Worm (Caenorhabditis elegans) whole organism, young adult: ENCODE measurements around the gene F42G4.2.

Experiments used
- D2030.7 ChIP-seq: fragments of 200-800 bp; sonication (Bioruptor generic); IDR thresholded peaks from 2 replicates; pipeline ENCODE4 v1.3.6; 2022; ENCODE audit warnings: missing genetic modification reagents, missing genetic modification characterization, missing compliant biosample characterization
- F23B12.7 ChIP-seq: sonication (generic microtip); optimal IDR thresholded peaks from 2 replicates; lab custom pipeline; 2017; ENCODE audit warnings: missing genetic modification characterization, mild to moderate bottlenecking, missing compliant biosample characterization, antibody characterized with exemption, moderate library complexity; ENCODE audit not compliant: insufficient read depth
- ama-1 ChIP-seq, 3 experiments: fragments of 150-350 bp in 1 of 3; sonication (generic microtip) in 2 of 3; optimal IDR thresholded peaks; 2 replicates each; lab custom pipeline; 2014 to 2018; ENCODE audit warnings: missing biosample characterization in 2 of 3, missing genetic modification characterization in 2 of 3, missing genetic modification reagents in 2 of 3
- attf-3 ChIP-seq: fragments of 200-800 bp; sonication (Bioruptor generic); conservative IDR thresholded peaks from 2 replicates; pipeline ENCODE4 v1.3.6; 2022; ENCODE audit warnings: missing genetic modification reagents, missing genetic modification characterization, missing compliant biosample characterization
- egrh-3 ChIP-seq: fragments of 200-800 bp; sonication (Bioruptor generic); IDR thresholded peaks from 2 replicates; pipeline ENCODE4 v1.3.6; 2022; ENCODE audit warnings: missing genetic modification reagents, missing genetic modification characterization, missing compliant biosample characterization
- ekl-4 ChIP-seq: fragments of 200-800 bp; sonication (Bioruptor generic); IDR thresholded peaks from 2 replicates; pipeline ENCODE4 v1.3.6; 2022; ENCODE audit warnings: missing genetic modification reagents, missing genetic modification characterization, missing compliant biosample characterization
- lin-35 ChIP-seq, 3 experiments: fragments of 150-350 bp in 2 of 3; sonication (generic microtip) in 1 of 3; optimal IDR thresholded peaks; 2 replicates each; lab custom pipeline; 2014 to 2018; ENCODE audit warnings: missing biosample characterization in 3 of 3, missing genetic modification characterization in 3 of 3, missing genetic modification reagents in 3 of 3
- pha-4 ChIP-seq: fragments of 150-350 bp; sonication (generic microtip); optimal IDR thresholded peaks from 2 replicates; lab custom pipeline; 2014; ENCODE audit warnings: missing biosample characterization, missing genetic modification reagents, missing genetic modification characterization
- snpc-4 ChIP-seq, 5 experiments: fragments of 150-350 bp in 1 of 5; sonication (generic microtip) in 4 of 5; optimal IDR thresholded peaks; 2 replicates each; lab custom pipeline; 2014 to 2018; ENCODE audit warnings: missing genetic modification characterization in 5 of 5, missing biosample characterization in 3 of 5, antibody characterized with exemption in 2 of 5, mild to moderate bottlenecking in 2 of 5, missing compliant biosample characterization in 2 of 5, missing genotype in 2 of 5, moderate library complexity in 2 of 5, missing genetic modification reagents in 1 of 5
- unc-130 ChIP-seq: sonication (generic microtip); optimal IDR thresholded peaks from 2 replicates; lab custom pipeline; 2016; ENCODE audit warnings: missing genetic modification reagents, missing genetic modification characterization, missing compliant biosample characterization
- ztf-25 ChIP-seq: fragments of 200-800 bp; sonication (Bioruptor generic); IDR thresholded peaks from 2 replicates; pipeline ENCODE4 v1.3.6; 2022; ENCODE audit warnings: missing genetic modification reagents, missing genetic modification characterization, missing compliant biosample characterization

DNA sequence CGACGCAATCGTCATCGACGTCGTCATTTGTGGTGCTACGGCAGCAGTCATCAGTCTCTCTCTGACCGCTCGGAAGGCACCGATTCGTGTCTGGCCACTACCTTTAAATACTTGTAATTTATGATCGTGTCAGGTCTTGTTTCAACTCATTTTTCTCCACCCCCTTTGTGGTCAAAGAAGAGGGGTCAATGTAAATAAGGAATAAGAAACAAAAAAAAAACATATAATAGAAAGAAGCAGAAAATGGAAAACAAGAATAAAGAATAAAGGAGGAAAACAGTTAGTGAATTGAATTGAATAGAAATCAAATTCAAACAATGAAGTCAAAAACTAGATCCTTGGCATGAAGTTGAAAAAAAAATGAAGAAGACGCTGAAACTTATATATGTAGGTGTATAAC, 47.0 kb upstream of the F42G4.2 start, which contains the start of gene Y38F1A.8:
- TF ChIP-seq ekl-4 (GFP tag; lab: Robert Waterston, UW) (no peak), attf-3 (GFP tag; lab: Robert Waterston, UW) (no peak), ama-1 (optimal IDR thresholded peaks at IDR 0.05; lab: Kevin White, UChicago) (no peak), ama-1 (GFP tag; optimal IDR thresholded peaks at IDR 0.05; lab: Kevin White, UChicago) (no peak), D2030.7 (GFP tag; lab: Robert Waterston, UW) (no peak), lin-35 (GFP tag; optimal IDR thresholded peaks at IDR 0.05; lab: Kevin White, UChicago) (no peak), F23B12.7 (tag; lab: Kevin White, UChicago) (no peak), ztf-25 (GFP tag; lab: Robert Waterston, UW) (0 out of 2 replicates have a peak, but pooled peaks have one; percentile 15), egrh-3 (no peak), pha-4 (tag; lab: Kevin White, UChicago) (no peak), snpc-4 (GFP tag; optimal IDR thresholded peaks at IDR 0.05; lab: Kevin White, UChicago) (no peak), snpc-4 (tag; optimal IDR thresholded peaks at IDR 0.05; lab: Kevin White, UChicago) (no peak), unc-130 (GFP tag; lab: Kevin White, UChicago) (no peak)
